Fruit fly (Drosophila melanogaster) whole organism, embryonic: ENCODE data around the gene CG2182.

ENCODE experiments used
- ATbp ChIP-seq: fragments of 200-800 bp; sonication (Bioruptor generic); optimal IDR thresholded peaks from 2 replicates; lab custom pipeline; 2017; ENCODE audit warnings: missing biosample characterization, mild to moderate bottlenecking, missing genetic modification characterization, missing genetic modification reagents
- Antp ChIP-seq: fragments of 200-800 bp; sonication (Bioruptor generic); optimal IDR thresholded peaks from 3 replicates; lab custom pipeline; 2016; ENCODE audit warnings: missing biosample characterization, missing genetic modification characterization
- Atf3 ChIP-seq: fragments of 200-800 bp; sonication (Bioruptor generic); optimal IDR thresholded peaks from 3 replicates; lab custom pipeline; 2016; ENCODE audit warnings: missing biosample characterization, missing genetic modification characterization
- CG10654 ChIP-seq: fragments of 200-800 bp; sonication (Bioruptor generic); optimal IDR thresholded peaks from 2 replicates; lab custom pipeline; 2016; ENCODE audit warnings: missing biosample characterization, missing genetic modification characterization
- CG11504 ChIP-seq: fragments of 200-800 bp; sonication (Bioruptor generic); optimal IDR thresholded peaks from 3 replicates; lab custom pipeline; 2019; ENCODE audit warnings: missing biosample characterization, mild to moderate bottlenecking, missing genetic modification characterization, moderate library complexity
- CG12769 ChIP-seq: fragments of 200-800 bp; sonication (Bioruptor generic); optimal IDR thresholded peaks from 2 replicates; lab custom pipeline; 2019; ENCODE audit warnings: missing biosample characterization, mild to moderate bottlenecking, missing genetic modification characterization, moderate library complexity
- CG16779 ChIP-seq: fragments of 200-800 bp; sonication (Bioruptor generic); IDR thresholded peaks from 2 replicates; pipeline ENCODE4 v1.3.6; 2022; ENCODE audit warnings: missing biosample characterization, missing genetic modification characterization
- CG16863 ChIP-seq: fragments of 200-800 bp; sonication (Bioruptor generic); optimal IDR thresholded peaks from 3 replicates; lab custom pipeline; 2016; ENCODE audit warnings: missing biosample characterization, missing genetic modification characterization
- CG17802 ChIP-seq: fragments of 200-800 bp; sonication (Bioruptor generic); optimal IDR thresholded peaks from 2 replicates; lab custom pipeline; 2018; ENCODE audit warnings: missing biosample characterization, mild to moderate bottlenecking, missing genetic modification characterization, moderate library complexity
- CG17829 ChIP-seq: fragments of 200-800 bp; optimal IDR thresholded peaks from 2 replicates; lab custom pipeline; 2019; ENCODE audit warnings: missing biosample characterization, mild to moderate bottlenecking, missing genetic modification characterization, moderate library complexity
- CG17912 ChIP-seq: fragments of 200-800 bp; sonication (Bioruptor generic); optimal IDR thresholded peaks from 2 replicates; lab custom pipeline; 2018; ENCODE audit warnings: missing biosample characterization, mild to moderate bottlenecking, missing genetic modification characterization
- CG2875 ChIP-seq: fragments of 200-800 bp; sonication (Bioruptor generic); optimal IDR thresholded peaks from 2 replicates; lab custom pipeline; 2017; ENCODE audit warnings: missing biosample characterization, mild to moderate bottlenecking, missing genetic modification characterization, missing genetic modification reagents
- CG30020 ChIP-seq: fragments of 200-800 bp; optimal IDR thresholded peaks from 2 replicates; lab custom pipeline; 2019; ENCODE audit warnings: missing biosample characterization, mild to moderate bottlenecking, missing genetic modification characterization, moderate library complexity
- CG4328 ChIP-seq: fragments of 200-800 bp; sonication (Bioruptor generic); optimal IDR thresholded peaks from 3 replicates; lab custom pipeline; 2017; ENCODE audit warnings: missing biosample characterization, missing genetic modification reagents, missing genetic modification characterization
- CG43689 ChIP-seq: fragments of 200-800 bp; sonication (Bioruptor generic); IDR thresholded peaks from 2 replicates; pipeline ENCODE4 v1.3.6; 2022; ENCODE audit warnings: missing biosample characterization, missing genetic modification characterization
- CG4707 ChIP-seq: fragments of 200-800 bp; sonication (Bioruptor generic); optimal IDR thresholded peaks from 2 replicates; lab custom pipeline; 2018; ENCODE audit warnings: missing biosample characterization, mild to moderate bottlenecking, missing genetic modification characterization, moderate library complexity
- CG4730 ChIP-seq: fragments of 200-800 bp; sonication (Bioruptor generic); IDR thresholded peaks from 2 replicates; pipeline ENCODE4 v1.3.6; 2022; ENCODE audit warnings: missing biosample characterization, missing genetic modification characterization
- CG4854 ChIP-seq: fragments of 200-800 bp; sonication (Bioruptor generic); optimal IDR thresholded peaks from 2 replicates; lab custom pipeline; 2016; ENCODE audit warnings: missing biosample characterization, missing genetic modification characterization, inconsistent platforms
- CG6175 ChIP-seq: fragments of 200-800 bp; sonication (Bioruptor generic); IDR thresholded peaks from 3 replicates; pipeline ENCODE4 v1.3.6; 2022; ENCODE audit warnings: missing biosample characterization, missing genetic modification characterization
- CG7928 ChIP-seq: fragments of 200-800 bp; sonication (Bioruptor generic); optimal IDR thresholded peaks from 2 replicates; lab custom pipeline; 2017; ENCODE audit warnings: missing biosample characterization, mild to moderate bottlenecking, missing genetic modification characterization
- Dfd ChIP-seq, 2 experiments: fragments of >200 bp; optimal IDR thresholded peaks; 2 replicates each; lab custom pipeline; 2017; ENCODE audit warnings: missing biosample characterization in 2 of 2, missing genetic modification characterization in 2 of 2
- Fer2 ChIP-seq: fragments of 200-800 bp; sonication (Bioruptor generic); optimal IDR thresholded peaks from 2 replicates; lab custom pipeline; 2018; ENCODE audit warnings: missing biosample characterization, mild to moderate bottlenecking, missing genetic modification characterization, moderate library complexity
- HLH54F ChIP-seq: fragments of 200-800 bp; sonication (Bioruptor generic); optimal IDR thresholded peaks from 3 replicates; lab custom pipeline; 2016; ENCODE audit warnings: missing biosample characterization, missing genetic modification characterization
- HmgD ChIP-seq: fragments of 200-800 bp; sonication (Bioruptor generic); optimal IDR thresholded peaks from 3 replicates; lab custom pipeline; 2016; ENCODE audit warnings: missing biosample characterization, missing genetic modification characterization
- Hr39 ChIP-seq: fragments of >200 bp; optimal IDR thresholded peaks from 2 replicates; lab custom pipeline; 2017
- Hr51 ChIP-seq, 2 experiments: fragments of 200-800 bp; sonication (Bioruptor generic); optimal IDR thresholded peaks; 2 replicates in 1 of 2; 3 replicates in 1 of 2; lab custom pipeline; 2016 to 2018; ENCODE audit warnings: missing biosample characterization in 2 of 2, missing genetic modification characterization in 2 of 2, mild to moderate bottlenecking in 1 of 2, moderate library complexity in 1 of 2
- Lhr ChIP-seq: fragments of 200-800 bp; sonication (Bioruptor generic); optimal IDR thresholded peaks from 3 replicates; lab custom pipeline; 2017; ENCODE audit warnings: mild to moderate bottlenecking, missing biosample characterization, missing genetic modification reagents, missing genetic modification characterization
- Lpt ChIP-seq: fragments of >200 bp; optimal IDR thresholded peaks from 2 replicates; lab custom pipeline; 2018; ENCODE audit warnings: missing biosample characterization, missing genetic modification characterization
- Myb ChIP-seq: fragments of 200-800 bp; sonication (Bioruptor generic); optimal IDR thresholded peaks from 2 replicates; lab custom pipeline; 2016; ENCODE audit warnings: missing biosample characterization, missing genetic modification characterization
- Oli ChIP-seq: fragments of 200-800 bp; sonication (Bioruptor generic); optimal IDR thresholded peaks from 2 replicates; lab custom pipeline; 2018; ENCODE audit warnings: missing biosample characterization, mild to moderate bottlenecking, missing genetic modification characterization, moderate library complexity
- Scr ChIP-seq: fragments of 200-800 bp; sonication (Bioruptor generic); IDR thresholded peaks from 2 replicates; pipeline ENCODE4 v1.3.6; 2022; ENCODE audit warnings: missing biosample characterization, missing genetic modification characterization; ENCODE audit not compliant: partially characterized antibody
- Ssrp ChIP-seq: fragments of 200-800 bp; sonication (Bioruptor generic); optimal IDR thresholded peaks from 2 replicates; lab custom pipeline; 2018; ENCODE audit warnings: missing biosample characterization, mild to moderate bottlenecking, missing genetic modification characterization, moderate library complexity
- Trl ChIP-seq, 3 experiments: fragments of >200 bp in 2 of 3; fragments of 200-800 bp in 1 of 3; sonication (Bioruptor generic) in 1 of 3; optimal IDR thresholded peaks; 2 replicates in 1 of 3; 3 replicates in 2 of 3; lab custom pipeline; 2016 to 2017; ENCODE audit warnings: missing biosample characterization in 1 of 3, missing genetic modification characterization in 1 of 3
- Usf ChIP-seq: fragments of 200-800 bp; sonication (Bioruptor generic); optimal IDR thresholded peaks from 2 replicates; lab custom pipeline; 2017; ENCODE audit warnings: missing genotype, missing biosample characterization, missing genetic modification characterization
- ash1 ChIP-seq: fragments of 200-800 bp; sonication (Bioruptor generic); optimal IDR thresholded peaks from 2 replicates; lab custom pipeline; 2018; ENCODE audit warnings: missing biosample characterization, mild to moderate bottlenecking, missing genetic modification characterization
- cas ChIP-seq: fragments of 200-800 bp; sonication (Bioruptor generic); IDR thresholded peaks from 2 replicates; pipeline ENCODE4 v1.3.6; 2022; ENCODE audit warnings: missing biosample characterization, missing genetic modification characterization
- cg ChIP-seq: fragments of 200-800 bp; sonication (Bioruptor generic); optimal IDR thresholded peaks from 3 replicates; lab custom pipeline; 2019; ENCODE audit warnings: missing biosample characterization, mild to moderate bottlenecking, missing genetic modification characterization, moderate library complexity
- ci ChIP-seq: fragments of 200-800 bp; sonication (Bioruptor generic); IDR thresholded peaks from 3 replicates; pipeline ENCODE4 v1.3.6; 2022; ENCODE audit warnings: missing biosample characterization, missing genetic modification characterization
- dysf ChIP-seq: fragments of 200-800 bp; sonication (Bioruptor generic); IDR thresholded peaks from 3 replicates; pipeline ENCODE4 v1.3.6; 2022; ENCODE audit warnings: missing biosample characterization, missing genetic modification characterization
- klu ChIP-seq: fragments of 200-800 bp; sonication (Bioruptor generic); IDR thresholded peaks from 2 replicates; pipeline ENCODE4 v1.3.6; 2022; ENCODE audit warnings: missing biosample characterization, missing genetic modification characterization
- lola ChIP-seq, 3 experiments: fragments of >200 bp in 2 of 3; fragments of 200-800 bp in 1 of 3; sonication (Bioruptor generic) in 1 of 3; optimal IDR thresholded peaks; 2 replicates each; lab custom pipeline; 2017 to 2019; ENCODE audit warnings: missing biosample characterization in 3 of 3, missing genetic modification characterization in 3 of 3, mild to moderate bottlenecking in 1 of 3, moderate library complexity in 1 of 3
- mld ChIP-seq: fragments of 200-800 bp; sonication (Bioruptor generic); IDR thresholded peaks from 3 replicates; pipeline ENCODE4 v1.3.6; 2022; ENCODE audit warnings: missing biosample characterization, missing genetic modification characterization; ENCODE audit not compliant: partially characterized antibody
- onecut ChIP-seq: fragments of 200-800 bp; sonication (Bioruptor generic); IDR thresholded peaks from 2 replicates; pipeline ENCODE4 v1.3.6; 2022; ENCODE audit warnings: missing biosample characterization, missing genetic modification characterization
- schlank ChIP-seq: fragments of 200-800 bp; sonication (Bioruptor generic); optimal IDR thresholded peaks from 2 replicates; lab custom pipeline; 2018; ENCODE audit warnings: missing biosample characterization, mild to moderate bottlenecking, missing genetic modification characterization
- slou ChIP-seq: fragments of 200-800 bp; sonication (Bioruptor generic); optimal IDR thresholded peaks from 3 replicates; lab custom pipeline; 2016; ENCODE audit warnings: missing biosample characterization, missing genetic modification characterization
- slp2 ChIP-seq: fragments of 200-800 bp; sonication (Bioruptor generic); optimal IDR thresholded peaks from 2 replicates; lab custom pipeline; 2016; ENCODE audit warnings: missing biosample characterization, missing genetic modification characterization
- usp ChIP-seq: fragments of >200 bp; optimal IDR thresholded peaks from 2 replicates; lab custom pipeline; 2017; ENCODE audit warnings: missing biosample characterization, missing genetic modification characterization
- vvl ChIP-seq: fragments of 200-800 bp; sonication (Bioruptor generic); IDR thresholded peaks from 2 replicates; pipeline ENCODE4 v1.3.6; 2022; ENCODE audit warnings: missing biosample characterization, missing genetic modification characterization
- zfh1 ChIP-seq: fragments of 200-800 bp; sonication (Bioruptor generic); IDR thresholded peaks from 3 replicates; pipeline ENCODE4 v1.3.6; 2022; ENCODE audit warnings: missing biosample characterization, missing genetic modification characterization
- zfh2 ChIP-seq: fragments of 200-800 bp; sonication (Bioruptor generic); optimal IDR thresholded peaks from 2 replicates; lab custom pipeline; 2016; ENCODE audit warnings: missing biosample characterization, missing genetic modification characterization

Gene CG2182

DNA sequence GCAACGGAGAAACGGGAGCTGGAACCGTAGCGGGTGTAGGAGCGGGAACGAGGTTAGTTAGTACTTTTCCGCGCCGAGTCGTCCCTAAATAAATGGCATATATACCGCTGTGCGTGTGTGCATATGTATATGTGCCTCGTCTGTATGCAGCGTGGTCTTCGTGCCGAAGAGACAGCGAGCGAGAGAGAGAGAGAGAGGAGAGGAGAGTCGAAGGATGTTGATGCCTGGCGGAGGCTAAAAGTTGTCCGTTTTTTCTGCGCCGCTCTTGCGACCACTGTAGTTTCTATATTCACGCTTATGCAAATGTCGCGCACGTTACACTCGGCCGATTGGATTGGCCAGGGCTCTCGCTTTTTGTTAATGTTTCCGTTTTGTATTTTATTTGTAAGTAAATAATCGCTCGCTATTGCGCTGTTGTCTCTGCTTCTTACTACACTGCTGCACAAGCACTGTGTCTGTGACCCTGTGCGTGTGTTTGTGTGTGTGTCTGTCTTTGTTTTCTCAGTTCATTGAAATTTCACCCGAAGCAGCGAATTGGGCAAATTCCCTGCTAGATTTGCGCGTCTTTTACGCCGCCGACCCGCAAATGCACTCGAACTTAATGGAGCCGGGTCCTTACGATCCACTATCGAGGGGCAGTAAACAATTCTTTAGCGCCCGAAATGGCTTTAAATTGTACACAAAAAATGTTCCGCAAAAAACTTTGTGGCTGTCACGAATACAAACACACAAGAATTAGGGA, 47.2 kb downstream of the CG2182 start, which contains the start of gene Rga (continued):
- TF ChIP-seq Antp (no peak), HmgD (GFP tag; lab: Kevin White, UChicago) (no peak), CG30020 (no peak), usp (no peak), CG4730 (GFP tag; lab: Robert Waterston, UW) (no peak), ATbp (GFP tag; lab: Kevin White, UChicago) (no peak), slp2 (GFP tag; lab: Kevin White, UChicago) (no peak), Atf3 (no peak), CG4328 (GFP tag; lab: Kevin White, UChicago) (no peak), CG16779 (GFP tag; lab: Robert Waterston, UW) (no peak), CG2875 (GFP tag; lab: Kevin White, UChicago) (no peak), CG7928 (GFP tag; lab: Kevin White, UChicago) (no peak), zfh1 (GFP tag; lab: Robert Waterston, UW) (no peak), CG17912 (GFP tag; lab: Kevin White, UChicago) (no peak), Usf (no peak), lola (GFP tag; optimal IDR thresholded peaks at IDR 0.05; lab: Kevin White, UChicago) (no peak), CG17829 (tag; lab: Kevin White, UChicago) (no peak), Ssrp (tag; lab: Kevin White, UChicago) (no peak), CG4707 (GFP tag; lab: Kevin White, UChicago) (no peak), CG10654 (GFP tag; lab: Kevin White, UChicago) (no peak), Hr51 (GFP tag; optimal IDR thresholded peaks at IDR 0.05; lab: Kevin White, UChicago) (no peak), Hr39 (lab: Kevin White, UChicago) (no peak), CG16863 (GFP tag; lab: Kevin White, UChicago) (no peak), CG43689 (no peak), mld (GFP tag; lab: Robert Waterston, UW) (no peak), vvl (GFP tag; lab: Robert Waterston, UW) (no peak), dysf (no peak), ash1 (no peak), Myb (GFP tag; lab: Kevin White, UChicago) (no peak), onecut (GFP tag; lab: Robert Waterston, UW) (no peak), CG6175 (GFP tag; lab: Robert Waterston, UW) (no peak), Trl (optimal IDR thresholded peaks at IDR 0.05; lab: Kevin White, UChicago) (peak; percentile 78 to 81), Trl (GFP tag; optimal IDR thresholded peaks at IDR 0.05; lab: Kevin White, UChicago) (no peak), HLH54F (no peak), CG17802 (tag; lab: Kevin White, UChicago) (no peak), slou (no peak), schlank (tag; lab: Kevin White, UChicago) (no peak), Scr (GFP tag; lab: Robert Waterston, UW) (no peak), Fer2 (no peak), Dfd (GFP tag; optimal IDR thresholded peaks at IDR 0.05; lab: Kevin White, UChicago) (no peak), zfh2 (GFP tag; lab: Kevin White, UChicago) (no peak), CG12769 (no peak), cg (peak; percentile 94), Lhr (GFP tag; lab: Kevin White, UChicago) (no peak), cas (GFP tag; lab: Robert Waterston, UW) (no peak), klu (no peak), Oli (tag; lab: Kevin White, UChicago) (no peak), ci (no peak), CG11504 (no peak), Lpt (GFP tag; lab: Kevin White, UChicago) (no peak), CG4854 (GFP tag; lab: Kevin White, UChicago) (no peak)
